Worm (Caenorhabditis elegans) whole organism, L4 larva: Measurements from ENCODE around the gene F21C10.3.

ENCODE experiments used
- aly-2 ChIP-seq: sonication (generic microtip); optimal IDR thresholded peaks from 2 replicates; lab custom pipeline; 2018; ENCODE audit warnings: missing biosample characterization, missing genetic modification characterization
- ama-1 ChIP-seq: fragments of 150-350 bp; optimal IDR thresholded peaks from 2 replicates; lab custom pipeline; 2014; ENCODE audit warnings: inconsistent platforms, mixed read lengths
- ctbp-1 ChIP-seq: fragments of 200-800 bp; sonication (Bioruptor generic); IDR thresholded peaks from 2 replicates; pipeline ENCODE4 v1.3.6; 2022; ENCODE audit warnings: missing genetic modification reagents, missing genetic modification characterization, missing compliant biosample characterization
- daf-12 ChIP-seq: fragments of 150-350 bp; optimal IDR thresholded peaks from 2 replicates; lab custom pipeline; 2014; ENCODE audit warnings: missing biosample characterization, missing genetic modification reagents, missing genetic modification characterization
- dpl-1 ChIP-seq: fragments of 150-350 bp; optimal IDR thresholded peaks from 2 replicates; lab custom pipeline; 2014; ENCODE audit warnings: missing biosample characterization, missing genetic modification reagents, missing genetic modification characterization
- hlh-30 ChIP-seq: sonication (generic microtip); optimal IDR thresholded peaks from 2 replicates; lab custom pipeline; 2017; ENCODE audit warnings: antibody characterized with exemption, mild to moderate bottlenecking, missing genetic modification characterization, missing compliant biosample characterization; ENCODE audit not compliant: insufficient read depth
- mep-1 ChIP-seq: fragments of 150-350 bp; sonication (generic microtip); optimal IDR thresholded peaks from 3 replicates; lab custom pipeline; 2014; ENCODE audit warnings: missing biosample characterization, missing genetic modification characterization
- nhr-11 ChIP-seq: fragments of 150-350 bp; optimal IDR thresholded peaks from 2 replicates; lab custom pipeline; 2014; ENCODE audit warnings: missing biosample characterization, missing genetic modification characterization
- nhr-237 ChIP-seq: sonication (generic microtip); optimal IDR thresholded peaks from 2 replicates; lab custom pipeline; 2017; ENCODE audit warnings: missing biosample characterization, missing genetic modification characterization
- nhr-28 ChIP-seq: fragments of 150-350 bp; optimal IDR thresholded peaks from 2 replicates; lab custom pipeline; 2014; ENCODE audit warnings: missing biosample characterization, missing genetic modification characterization
- pha-4 ChIP-seq, 2 experiments: fragments of 150-350 bp in 1 of 2; fragments of 200-800 bp in 1 of 2; sonication (Bioruptor generic) in 1 of 2; IDR thresholded peaks in 1 of 2; optimal IDR thresholded peaks in 1 of 2; 2 replicates each; pipeline versions ENCODE4 v1.3.6 to Lab custom; 2014 to 2022; ENCODE audit warnings: missing genetic modification characterization in 2 of 2, missing genetic modification reagents in 2 of 2, missing biosample characterization in 1 of 2, missing compliant biosample characterization in 1 of 2
- snpc-4 ChIP-seq: fragments of 150-350 bp; optimal IDR thresholded peaks from 2 replicates; lab custom pipeline; 2014; ENCODE audit warnings: missing biosample characterization, missing genetic modification characterization

DNA sequence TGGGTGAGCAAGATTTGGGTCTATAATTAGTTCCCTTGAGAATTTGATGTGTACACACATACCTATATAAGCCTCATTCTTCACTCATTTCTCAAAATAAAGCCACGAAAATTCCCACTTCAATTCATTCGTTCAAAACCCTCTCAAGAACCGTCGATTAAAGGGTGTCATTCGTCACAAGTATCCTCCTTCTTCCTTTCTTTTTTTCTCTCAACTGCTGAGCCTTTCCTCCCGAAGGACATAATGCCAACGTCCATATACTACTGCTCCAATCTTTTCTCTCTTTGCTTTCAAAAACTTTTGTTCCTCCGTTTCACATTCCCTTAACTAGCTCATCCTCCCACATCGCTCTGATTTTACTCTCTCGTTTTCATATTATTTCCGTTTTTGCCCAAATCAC, 35.7 kb upstream of the F21C10.3 start, which contains the start of gene T27E4.1:
- TF ChIP-seq ctbp-1 (GFP tag; lab: Robert Waterston, UW) (no peak), hlh-30 (tag; lab: Kevin White, UChicago) (peak; percentile 31), nhr-28 (tag; lab: Kevin White, UChicago) (no peak), dpl-1 (GFP tag; lab: Kevin White, UChicago) (no peak), pha-4 (GFP tag; IDR thresholded peaks at IDR 0.05; lab: Robert Waterston, UW) (no peak), pha-4 (tag; optimal IDR thresholded peaks at IDR 0.05; lab: Kevin White, UChicago) (no peak), aly-2 (no peak), snpc-4 (tag; lab: Kevin White, UChicago) (no peak), nhr-237 (tag; lab: Kevin White, UChicago) (no peak), daf-12 (tag; lab: Kevin White, UChicago) (no peak), nhr-11 (tag; lab: Kevin White, UChicago) (no peak), ama-1 (lab: Kevin White, UChicago) (no peak), mep-1 (peak; percentile 12)
